Fruit fly (Drosophila melanogaster): ENCODE data around the gene Task7.
A peak's percentile ranks its signal among the peaks of the same experiment; 100 is the strongest.

Task7 gene

dm6 chr3R:9460488-9461150 lies 48.5 kb upstream of the Task7 start, which contains the start of gene GstZ2:
Gene GstZ2, minus strand, starts transcription at chr3R:9460652.
- TF ChIP-seq gt (GFP tag; IDR thresholded peaks at IDR 0.05) (no peak), lab (GFP tag; optimal IDR thresholded peaks at IDR 0.05) (no peak), CG17612 (GFP tag; IDR thresholded peaks at IDR 0.05) (no peak), row (GFP tag; IDR thresholded peaks at IDR 0.05) (peak; percentile 56), nau (GFP tag; optimal IDR thresholded peaks at IDR 0.05) (no peak), Meics (GFP tag; optimal IDR thresholded peaks at IDR 0.05) (no peak), fd64A (GFP tag; optimal IDR thresholded peaks at IDR 0.05) (no peak), fu2 (GFP tag; optimal IDR thresholded peaks at IDR 0.05) (no peak), NFAT (GFP tag; IDR thresholded peaks at IDR 0.05) (no peak), grau (tag; optimal IDR thresholded peaks at IDR 0.05) (peak; percentile 72), Dfd (GFP tag; optimal IDR thresholded peaks at IDR 0.05) (no peak), luna (GFP tag; optimal IDR thresholded peaks at IDR 0.05) (no peak), hb (GFP tag; IDR thresholded peaks at IDR 0.05; ENCODE audit: partially characterized antibody) (no peak), sima (GFP tag; optimal IDR thresholded peaks at IDR 0.05) (no peak), BtbVII (GFP tag; optimal IDR thresholded peaks at IDR 0.05) (no peak), Bteb2 (GFP tag; optimal IDR thresholded peaks at IDR 0.05) (no peak), Adf1 (GFP tag; IDR thresholded peaks at IDR 0.05) (no peak), dpn (GFP tag; optimal IDR thresholded peaks at IDR 0.05) (no peak), Dll (GFP tag; IDR thresholded peaks at IDR 0.05; ENCODE audit: partially characterized antibody) (no peak), CG31365 (tag; optimal IDR thresholded peaks at IDR 0.05) (no peak), Camta (GFP tag; optimal IDR thresholded peaks at IDR 0.05) (no peak), klu (GFP tag; IDR thresholded peaks at IDR 0.05) (no peak), CG8478 (optimal IDR thresholded peaks at IDR 0.05) (no peak), bbx (GFP tag; IDR thresholded peaks at IDR 0.05; ENCODE audit: partially characterized antibody) (no peak), CG12769 (tag; optimal IDR thresholded peaks at IDR 0.05) (no peak), chn (GFP tag; optimal IDR thresholded peaks at IDR 0.05) (no peak), CG16779 (GFP tag; IDR thresholded peaks at IDR 0.05) (peak; percentile 7), z (GFP tag; IDR thresholded peaks at IDR 0.05) (peak; percentile 72), zf30C (GFP tag; optimal IDR thresholded peaks at IDR 0.05) (peak; percentile 4), Trl (optimal IDR thresholded peaks at IDR 0.05) (peak; percentile 48 to 77), Trl (GFP tag; optimal IDR thresholded peaks at IDR 0.05) (peak; percentile 36), pnt (GFP tag; optimal IDR thresholded peaks at IDR 0.05) (no peak), Hmr (GFP tag; optimal IDR thresholded peaks at IDR 0.05) (peak; percentile 23), CG7745 (tag; optimal IDR thresholded peaks at IDR 0.05) (no peak), CG18262 (tag; optimal IDR thresholded peaks at IDR 0.05) (no peak), CG9932 (GFP tag; IDR thresholded peaks at IDR 0.05) (no peak), NC2β (GFP tag; optimal IDR thresholded peaks at IDR 0.05) (no peak), nerfin-1 (tag; optimal IDR thresholded peaks at IDR 0.05) (no peak), CG10274 (GFP tag; optimal IDR thresholded peaks at IDR 0.05) (no peak), E2f1 (GFP tag; IDR thresholded peaks at IDR 0.05) (peak; percentile 48), lilli (GFP tag; optimal IDR thresholded peaks at IDR 0.05) (no peak), so (GFP tag; IDR thresholded peaks at IDR 0.05) (no peak), CG12236 (GFP tag; optimal IDR thresholded peaks at IDR 0.05) (no peak), dmrt11E (tag; optimal IDR thresholded peaks at IDR 0.05) (no peak), CG31224 (GFP tag; IDR thresholded peaks at IDR 0.05) (no peak), cwo (GFP tag; optimal IDR thresholded peaks at IDR 0.05) (no peak), hkb (optimal IDR thresholded peaks at IDR 0.05) (no peak), hkb (GFP tag; IDR thresholded peaks at IDR 0.05) (0 out of 2 replicates have a peak, but pooled peaks have one; percentile 22), ab (GFP tag; optimal IDR thresholded peaks at IDR 0.05) (no peak), Nf-YA (GFP tag; IDR thresholded peaks at IDR 0.05) (no peak), Doc3 (GFP tag; IDR thresholded peaks at IDR 0.05; ENCODE audit: partially characterized antibody) (no peak), unpg (GFP tag; optimal IDR thresholded peaks at IDR 0.05) (no peak)

Measured in whole organism, embryonic.